Worm (Caenorhabditis elegans) whole organism, L3 larva: Measurements from ENCODE around the gene F21C10.19.

Experiments
- R02D3.7 ChIP-seq: fragments of 150-350 bp; optimal IDR thresholded peaks from 2 replicates; lab custom pipeline; 2014; ENCODE audit warnings: missing biosample characterization, missing genetic modification characterization
- ZK546.5 ChIP-seq: sonication (generic microtip); optimal IDR thresholded peaks from 2 replicates; lab custom pipeline; 2017; ENCODE audit warnings: missing biosample characterization, missing genetic modification characterization
- aly-2 ChIP-seq: fragments of 150-350 bp; optimal IDR thresholded peaks from 2 replicates; lab custom pipeline; 2014; ENCODE audit warnings: missing biosample characterization, missing genetic modification characterization
- ama-1 ChIP-seq: fragments of 150-350 bp; optimal IDR thresholded peaks from 2 replicates; lab custom pipeline; 2018
- ceh-28 ChIP-seq: fragments of 150-350 bp; optimal IDR thresholded peaks from 2 replicates; lab custom pipeline; 2014; ENCODE audit warnings: missing biosample characterization, missing genetic modification reagents, missing genetic modification characterization
- ceh-9 ChIP-seq: sonication (generic microtip); optimal IDR thresholded peaks from 2 replicates; lab custom pipeline; 2018; ENCODE audit warnings: missing biosample characterization, missing genetic modification characterization
- daf-12 ChIP-seq: fragments of 150-350 bp; optimal IDR thresholded peaks from 2 replicates; lab custom pipeline; 2014; ENCODE audit warnings: missing biosample characterization, missing genetic modification reagents, missing genetic modification characterization
- egl-27 ChIP-seq: sonication (generic microtip); optimal IDR thresholded peaks from 4 replicates; lab custom pipeline; 2017; ENCODE audit warnings: missing biosample characterization, missing genetic modification reagents, missing genetic modification characterization
- egl-5 ChIP-seq: fragments of 150-350 bp; optimal IDR thresholded peaks from 2 replicates; lab custom pipeline; 2017; ENCODE audit warnings: missing biosample characterization, missing genetic modification reagents, missing genetic modification characterization, inconsistent platforms
- elt-1 ChIP-seq: fragments of 150-350 bp; optimal IDR thresholded peaks from 2 replicates; lab custom pipeline; 2014; ENCODE audit warnings: missing biosample characterization, missing genetic modification characterization
- elt-2 ChIP-seq: sonication (generic microtip); optimal IDR thresholded peaks from 2 replicates; lab custom pipeline; 2016; ENCODE audit warnings: missing genetic modification reagents, mild to moderate bottlenecking, missing genetic modification characterization, missing compliant biosample characterization
- elt-3 ChIP-seq, 3 experiments: fragments of 150-350 bp in 1 of 3; sonication (generic microtip) in 2 of 3; optimal IDR thresholded peaks; 2 replicates in 2 of 3; 4 replicates in 1 of 3; lab custom pipeline; 2014 to 2017; ENCODE audit warnings: missing biosample characterization in 3 of 3, missing genetic modification characterization in 3 of 3
- eor-1 ChIP-seq, 2 experiments: fragments of 150-350 bp; optimal IDR thresholded peaks; 2 replicates each; lab custom pipeline; 2014 to 2018; ENCODE audit warnings: missing biosample characterization in 2 of 2, missing genetic modification characterization in 2 of 2
- hmg-11 ChIP-seq: sonication (generic microtip); optimal IDR thresholded peaks from 2 replicates; lab custom pipeline; 2016; ENCODE audit warnings: missing genetic modification characterization, missing compliant biosample characterization
- jun-1 ChIP-seq: fragments of 150-350 bp; optimal IDR thresholded peaks from 2 replicates; lab custom pipeline; 2014; ENCODE audit warnings: missing biosample characterization, missing genetic modification reagents, missing genetic modification characterization
- lin-15B ChIP-seq: fragments of 150-350 bp; optimal IDR thresholded peaks from 2 replicates; lab custom pipeline; 2014; ENCODE audit warnings: missing biosample characterization, missing genetic modification characterization
- mdl-1 ChIP-seq: fragments of 150-350 bp; optimal IDR thresholded peaks from 2 replicates; lab custom pipeline; 2014; ENCODE audit warnings: missing biosample characterization, missing genetic modification characterization
- mml-1 ChIP-seq: fragments of 150-350 bp; sonication (generic microtip); optimal IDR thresholded peaks from 3 replicates; lab custom pipeline; 2014; ENCODE audit warnings: missing biosample characterization, missing genetic modification characterization
- nfya-1 ChIP-seq: sonication (generic microtip); optimal IDR thresholded peaks from 2 replicates; lab custom pipeline; 2017; ENCODE audit warnings: missing genetic modification characterization, mild to moderate bottlenecking, missing compliant biosample characterization, antibody characterized with exemption, moderate library complexity; ENCODE audit not compliant: insufficient read depth
- nhr-11 ChIP-seq: fragments of 150-350 bp; optimal IDR thresholded peaks from 2 replicates; lab custom pipeline; 2014; ENCODE audit warnings: missing biosample characterization, missing genetic modification characterization
- nhr-23 ChIP-seq: fragments of 150-350 bp; optimal IDR thresholded peaks from 2 replicates; lab custom pipeline; 2014; ENCODE audit warnings: missing biosample characterization, missing genetic modification reagents, missing genetic modification characterization
- nhr-237 ChIP-seq: fragments of 150-350 bp; optimal IDR thresholded peaks from 2 replicates; lab custom pipeline; 2014; ENCODE audit warnings: missing biosample characterization, missing genetic modification characterization
- nhr-25 ChIP-seq: sonication (generic microtip); optimal IDR thresholded peaks from 2 replicates; lab custom pipeline; 2017; ENCODE audit warnings: missing biosample characterization, missing genetic modification characterization
- nhr-43 ChIP-seq: sonication (generic microtip); optimal IDR thresholded peaks from 2 replicates; lab custom pipeline; 2016; ENCODE audit warnings: mild to moderate bottlenecking, missing genetic modification characterization, missing compliant biosample characterization; ENCODE audit not compliant: poor library complexity, severe bottlenecking
- nhr-76 ChIP-seq: fragments of 150-350 bp; sonication (generic microtip); optimal IDR thresholded peaks from 5 replicates; lab custom pipeline; 2014; ENCODE audit warnings: missing biosample characterization, missing genetic modification characterization
- pqm-1 ChIP-seq: fragments of 150-350 bp; optimal IDR thresholded peaks from 2 replicates; lab custom pipeline; 2017; ENCODE audit warnings: missing biosample characterization, missing genetic modification characterization, inconsistent platforms
- skn-1 ChIP-seq: fragments of 150-350 bp; optimal IDR thresholded peaks from 2 replicates; lab custom pipeline; 2014; ENCODE audit warnings: missing biosample characterization, missing genetic modification characterization
- snpc-4 ChIP-seq: fragments of 150-350 bp; optimal IDR thresholded peaks from 2 replicates; lab custom pipeline; 2014; ENCODE audit warnings: missing biosample characterization, missing genetic modification characterization
- tbx-2 ChIP-seq: sonication (generic microtip); optimal IDR thresholded peaks from 2 replicates; lab custom pipeline; 2016; ENCODE audit warnings: mild to moderate bottlenecking, missing genetic modification characterization, missing compliant biosample characterization
- unc-62 ChIP-seq: fragments of 150-350 bp; sonication (generic microtip); optimal IDR thresholded peaks from 4 replicates; lab custom pipeline; 2014; ENCODE audit warnings: missing biosample characterization, missing genetic modification reagents, missing genetic modification characterization
- zag-1 ChIP-seq: fragments of 150-350 bp; optimal IDR thresholded peaks from 2 replicates; lab custom pipeline; 2014; ENCODE audit warnings: missing biosample characterization, missing genetic modification characterization
- ztf-11 ChIP-seq: fragments of 150-350 bp; optimal IDR thresholded peaks from 2 replicates; lab custom pipeline; 2014; ENCODE audit warnings: missing biosample characterization, missing genetic modification characterization

Gene F21C10.19

DNA sequence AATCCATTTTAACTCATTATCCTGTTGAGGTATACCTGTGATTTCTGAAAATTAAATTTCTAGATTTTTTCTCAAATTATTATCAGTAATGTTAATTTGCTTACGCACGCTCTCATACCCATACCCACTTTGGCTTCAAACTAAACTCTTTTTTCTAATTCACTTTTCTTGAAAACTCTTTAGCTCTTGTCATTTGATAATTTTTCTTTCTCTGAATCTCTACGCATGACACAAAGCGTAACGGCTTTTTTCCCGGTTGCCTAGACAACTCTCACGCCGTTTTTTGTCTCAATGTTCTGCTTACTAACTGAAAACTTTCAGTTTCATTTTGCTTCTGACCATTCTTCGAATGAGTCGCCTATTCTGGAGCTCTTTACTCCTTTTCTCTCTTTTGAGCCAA, 3.1 kb downstream of the F21C10.19 start, which contains the start of gene B0222.1:
B0222.1 (plus strand) TSS at position 306 of the 400 bp plus-strand sequence.
- TF ChIP-seq nhr-237 (tag; lab: Kevin White, UChicago), result no peak
- no peak for TF ChIP-seq nfya-1 (tag; lab: Kevin White, UChicago)
- no peak for TF ChIP-seq daf-12 (tag; lab: Kevin White, UChicago)
- no peak for TF ChIP-seq lin-15B (tag; lab: Kevin White, UChicago)
- TF ChIP-seq egl-27 (tag; lab: Kevin White, UChicago), result no peak
- TF ChIP-seq nhr-11 (tag; lab: Kevin White, UChicago), result peak; percentile 3
- TF ChIP-seq, all 47 proteins: peak for 1

DNA sequence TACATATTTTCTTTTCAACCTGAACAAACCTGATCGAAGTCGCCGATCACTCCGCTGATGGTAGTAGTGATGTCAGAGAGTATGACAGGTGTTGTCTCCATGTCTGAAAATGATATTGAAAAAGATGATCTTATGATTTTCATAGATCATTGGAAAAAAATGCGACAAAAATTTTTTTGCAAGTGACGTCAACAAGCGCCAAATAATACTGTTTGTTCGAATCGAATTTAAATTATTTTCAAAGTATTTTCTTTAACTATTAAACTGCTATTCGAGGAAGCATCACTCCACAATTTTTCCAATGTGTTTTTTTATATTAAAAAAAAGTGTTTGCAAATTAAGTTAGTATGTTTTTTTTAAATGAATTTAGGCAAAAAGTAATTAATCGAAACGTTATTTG, 6.8 kb downstream of the F21C10.19 start, which contains the start of gene pitr-2:
pitr-2 (minus strand) TSS at position 101 of the 400 bp plus-strand sequence.
- no peak for TF ChIP-seq unc-62 (GFP tag; lab: Kevin White, UChicago)
- no peak for TF ChIP-seq nfya-1 (tag; lab: Kevin White, UChicago)
- TF ChIP-seq ceh-28 (tag; lab: Kevin White, UChicago), result no peak
- TF ChIP-seq tbx-2 (tag; lab: Kevin White, UChicago), result no peak
- no peak for TF ChIP-seq nhr-25 (tag; lab: Kevin White, UChicago)
- TF ChIP-seq skn-1 (tag; lab: Kevin White, UChicago), result no peak
- TF ChIP-seq ztf-11, result no peak
- no peak for TF ChIP-seq ZK546.5 (tag; lab: Kevin White, UChicago)
- TF ChIP-seq mml-1 (tag; lab: Kevin White, UChicago), result no peak
- TF ChIP-seq snpc-4 (tag; lab: Kevin White, UChicago), result no peak

DNA sequence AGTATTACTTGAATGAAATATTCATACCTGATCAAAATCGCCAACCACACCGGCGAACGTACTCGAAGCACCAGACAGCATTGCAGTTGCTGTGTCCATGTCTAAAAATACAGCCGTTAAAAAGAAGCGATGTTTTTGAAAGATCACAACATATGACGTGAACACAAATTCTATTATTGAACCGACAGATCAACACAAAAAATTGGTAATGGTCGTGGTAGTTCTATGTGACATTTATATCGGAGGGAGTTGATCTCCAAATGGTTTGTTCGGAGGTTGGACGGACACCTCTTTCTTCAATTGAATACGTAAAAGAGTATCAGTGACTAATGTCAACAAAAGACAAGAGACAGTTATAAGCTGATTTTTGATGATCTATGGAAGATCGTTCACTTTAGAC, 10.4 kb downstream of the F21C10.19 start, which contains the start of gene pitr-3:
pitr-3 (minus strand) TSS at position 101 of the 400 bp plus-strand sequence.
- TF ChIP-seq R02D3.7 (tag; lab: Kevin White, UChicago), result no peak
- TF ChIP-seq nhr-11 (tag; lab: Kevin White, UChicago), result no peak
- no peak for TF ChIP-seq nhr-76 (tag; lab: Kevin White, UChicago)

DNA sequence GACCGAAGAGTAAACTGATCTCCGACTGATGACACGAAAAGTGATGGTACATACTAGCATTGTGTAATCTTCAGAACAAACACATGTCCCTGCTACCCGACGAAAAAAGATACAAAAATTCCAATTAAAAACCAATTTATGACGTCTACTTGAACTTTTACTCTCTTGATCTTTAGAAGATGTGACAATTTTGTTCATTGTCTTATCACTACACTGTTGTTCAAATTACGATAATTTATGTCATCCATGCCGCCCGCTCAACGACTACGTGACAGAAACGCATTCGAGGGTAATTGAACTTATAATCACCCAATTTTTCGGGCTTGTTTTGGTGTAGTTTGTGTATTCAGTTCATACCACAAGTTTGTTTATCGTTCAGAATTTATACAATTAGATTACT, 13.0 kb downstream of the F21C10.19 start:
- TF ChIP-seq hmg-11 (tag; lab: Kevin White, UChicago), result no peak
- TF ChIP-seq jun-1 (tag; lab: Kevin White, UChicago), result no peak
- TF ChIP-seq nhr-25 (tag; lab: Kevin White, UChicago), result peak; percentile 25
- TF ChIP-seq aly-2 (tag; lab: Kevin White, UChicago), result no peak
- TF ChIP-seq ceh-9 (tag; lab: Kevin White, UChicago), result no peak
- TF ChIP-seq eor-1 (tag; optimal IDR thresholded peaks at IDR 0.05; lab: Kevin White, UChicago), result no peak
- no peak for TF ChIP-seq pqm-1 (tag; lab: Kevin White, UChicago)
- TF ChIP-seq zag-1 (tag; lab: Kevin White, UChicago), result no peak
- TF ChIP-seq nhr-23, result peak; percentile 5
- no peak for TF ChIP-seq elt-3 (tag; optimal IDR thresholded peaks at IDR 0.05; lab: Kevin White, UChicago)

DNA sequence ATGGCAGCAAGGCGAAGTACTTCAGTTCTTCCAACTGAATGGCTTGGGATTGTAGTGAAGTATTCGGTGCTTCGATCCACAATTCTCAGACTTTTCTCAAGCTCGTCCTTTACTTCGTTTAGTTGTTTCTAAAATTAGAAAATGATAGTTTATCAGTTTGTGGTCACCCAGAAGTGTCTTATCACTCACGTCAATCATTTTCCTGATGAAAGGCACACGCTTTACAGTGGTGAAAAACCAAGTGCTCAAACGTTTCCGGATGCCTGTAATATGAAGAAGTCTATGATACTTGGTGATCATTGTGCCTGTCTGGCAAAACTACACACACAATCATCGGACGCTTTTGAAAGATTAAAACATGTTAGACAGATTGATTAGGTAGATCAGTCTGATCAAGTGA, 15.3 kb downstream of the F21C10.19 start:
- TF ChIP-seq elt-2 (tag; lab: Kevin White, UChicago), result peak; percentile 68
- no peak for TF ChIP-seq egl-5 (tag; lab: Kevin White, UChicago)
- peak; percentile 13 for TF ChIP-seq pqm-1 (tag; lab: Kevin White, UChicago)

DNA sequence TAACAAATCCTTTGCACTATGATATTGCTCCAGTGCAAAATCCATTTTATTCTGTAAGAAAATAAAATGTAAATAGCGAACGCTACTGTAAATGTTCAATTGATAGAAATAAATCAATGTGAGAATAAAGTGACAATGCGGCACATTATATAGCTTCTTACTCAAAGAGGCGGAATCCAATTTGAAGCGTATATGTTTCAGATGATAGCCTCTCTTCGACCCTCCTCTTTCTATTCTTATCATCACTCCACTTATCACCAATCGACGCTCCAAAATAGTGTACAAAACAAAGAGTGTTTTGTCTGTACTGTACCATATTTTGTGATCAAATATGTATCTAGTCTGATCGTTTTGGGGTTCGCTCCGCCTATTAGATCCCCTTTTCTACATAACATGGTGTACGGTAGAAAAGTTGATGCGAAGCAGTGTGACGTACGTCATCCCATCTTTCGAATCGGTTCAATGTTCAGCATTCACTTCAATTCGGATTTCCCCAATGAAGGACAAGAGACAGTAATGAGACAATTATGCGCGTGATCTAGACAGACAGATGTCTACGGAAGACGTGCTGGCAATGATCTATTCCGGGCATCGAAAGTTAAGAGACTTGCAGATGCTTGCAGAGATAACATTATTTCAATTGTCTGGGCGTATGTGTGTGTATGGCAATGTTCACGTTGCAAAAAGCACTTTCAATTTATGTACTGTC, 16.1 kb downstream of the F21C10.19 start, which contains the start of gene spl-2:
spl-2 (minus strand) TSS at position 51 of the 709 bp plus-strand sequence.
- TF ChIP-seq nhr-23, result peak; percentile 47
- no peak for TF ChIP-seq egl-27 (tag; lab: Kevin White, UChicago)
- TF ChIP-seq elt-1 (tag; lab: Kevin White, UChicago), result peak; percentile 51
- TF ChIP-seq jun-1 (tag; lab: Kevin White, UChicago), result no peak
- no peak for TF ChIP-seq ama-1 (lab: Kevin White, UChicago)
- no peak for TF ChIP-seq egl-5 (tag; lab: Kevin White, UChicago)
- no peak for TF ChIP-seq hmg-11 (tag; lab: Kevin White, UChicago)
- peak; percentile 67 for TF ChIP-seq nhr-25 (tag; lab: Kevin White, UChicago)
- peak; percentile 34 for TF ChIP-seq elt-2 (tag; lab: Kevin White, UChicago)
- TF ChIP-seq nhr-43, result peak; percentile 76
- no peak for TF ChIP-seq mdl-1 (tag; lab: Kevin White, UChicago)
- peak; percentile 6 for TF ChIP-seq nfya-1 (tag; lab: Kevin White, UChicago)
- no peak for TF ChIP-seq zag-1 (tag; lab: Kevin White, UChicago)
- TF ChIP-seq, all 47 proteins: peak for 6
